Worm (Caenorhabditis elegans) whole organism, L4 larva: ENCODE results near the gene fbxb-5.

Source experiments
- ceh-44 ChIP-seq: fragments of 200-800 bp; sonication (Bioruptor generic); IDR thresholded peaks from 2 replicates; pipeline ENCODE4 v1.3.6; 2022; ENCODE audit warnings: missing genetic modification reagents, missing genetic modification characterization, missing compliant biosample characterization
- daf-8 ChIP-seq: fragments of 200-800 bp; sonication (Bioruptor generic); IDR thresholded peaks from 2 replicates; pipeline ENCODE4 v1.3.6; 2022; ENCODE audit warnings: missing genetic modification characterization, missing compliant biosample characterization
- nhr-11 ChIP-seq: fragments of 150-350 bp; optimal IDR thresholded peaks from 2 replicates; lab custom pipeline; 2014; ENCODE audit warnings: missing biosample characterization, missing genetic modification characterization
- nhr-28 ChIP-seq: fragments of 150-350 bp; optimal IDR thresholded peaks from 2 replicates; lab custom pipeline; 2014; ENCODE audit warnings: missing biosample characterization, missing genetic modification characterization
- unc-62 ChIP-seq, 3 experiments: fragments of 150-350 bp in 1 of 3; sonication (generic microtip); optimal IDR thresholded peaks in 2 of 3; peaks in 1 of 3; 1 replicate in 1 of 3; 2 replicates in 2 of 3; lab custom pipeline; 2014 to 2017; ENCODE audit warnings: missing biosample characterization in 3 of 3, missing genetic modification characterization in 3 of 3, missing genetic modification reagents in 3 of 3, missing genotype in 1 of 3
- zag-1 ChIP-seq: fragments of 150-350 bp; optimal IDR thresholded peaks from 2 replicates; lab custom pipeline; 2014; ENCODE audit warnings: missing biosample characterization, missing genetic modification characterization

- TF ChIP-seq daf-8 (GFP tag; lab: Robert Waterston, UW) (no peak), unc-62 (GFP tag; optimal IDR thresholded peaks at IDR 0.05 in 1 of 2; lab: Kevin White, UChicago) (no peak), unc-62 (tag; optimal IDR thresholded peaks at IDR 0.05; lab: Kevin White, UChicago) (no peak), nhr-11 (tag; lab: Kevin White, UChicago) (no peak), nhr-28 (tag; lab: Kevin White, UChicago) (peak; percentile 84), ceh-44 (GFP tag; lab: Robert Waterston, UW) (no peak), zag-1 (no peak)
Observed at ce11 chrII:1728253-1728652, 6.0 kb upstream of the fbxb-5 start, which contains the start of gene btb-9.
